Fruit fly (Drosophila melanogaster): ENCODE results near the gene pum.

pum gene

DNA sequence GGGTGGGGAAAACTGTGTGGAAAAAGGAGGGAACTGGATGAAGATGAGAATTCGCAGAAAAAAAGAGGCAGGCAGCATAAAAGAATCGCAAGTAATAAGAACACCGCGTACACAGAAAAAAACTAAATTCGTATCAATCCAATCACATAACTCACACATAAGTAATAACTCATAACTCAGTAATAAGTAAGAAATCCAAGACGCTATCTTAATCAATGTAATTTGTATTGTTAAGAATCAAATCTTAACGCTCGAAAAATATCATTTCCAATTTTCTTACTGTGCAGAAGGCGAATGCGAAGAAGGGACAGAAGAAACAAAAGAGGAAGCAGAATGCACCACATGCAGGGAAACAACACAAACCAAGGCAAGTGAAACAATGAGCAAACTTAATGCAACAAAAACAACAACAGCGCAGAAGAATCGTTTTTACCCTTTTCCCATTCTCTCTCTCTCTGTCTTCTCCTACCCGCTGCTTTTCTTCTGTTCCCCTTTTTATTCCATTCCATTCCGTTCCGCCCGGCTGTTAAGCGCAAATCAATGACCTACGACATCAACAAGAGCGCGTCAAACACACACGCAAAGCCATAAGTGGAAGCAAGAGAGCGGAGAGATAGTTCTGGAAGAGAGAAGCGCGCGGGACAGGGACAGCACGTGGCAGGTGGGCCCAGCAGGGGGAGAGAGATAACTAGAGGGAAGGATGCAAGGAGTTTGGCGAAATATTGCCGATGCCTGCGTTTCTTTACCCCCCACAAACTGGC lies 8.2 kb downstream of the pum start (continued):
- TF ChIP-seq CG4707 (GFP tag; optimal IDR thresholded peaks at IDR 0.05), result no peak
- TF ChIP-seq wor (GFP tag; IDR thresholded peaks at IDR 0.05), result 0 out of 2 replicates have a peak, but pooled peaks have one; percentile 39
- no peak for TF ChIP-seq hbn (GFP tag; IDR thresholded peaks at IDR 0.05; ENCODE audit: partially characterized antibody)
- peak; percentile 34 for TF ChIP-seq Deaf1 (tag; optimal IDR thresholded peaks at IDR 0.05)
- peak; percentile 89 for TF ChIP-seq CG17361 (GFP tag; IDR thresholded peaks at IDR 0.05)
- peak; percentile 98 for TF ChIP-seq nom (GFP tag; optimal IDR thresholded peaks at IDR 0.05)
- TF ChIP-seq CG14014 (GFP tag; IDR thresholded peaks at IDR 0.05), result no peak; the same call in 1 of the 2 replicates
- peak; percentile 80 for TF ChIP-seq CG12236 (GFP tag; optimal IDR thresholded peaks at IDR 0.05)
- peak; percentile 39; the same call in 1 of the 2 replicates for TF ChIP-seq danr (GFP tag; IDR thresholded peaks at IDR 0.05)
- TF ChIP-seq Hr39 (optimal IDR thresholded peaks at IDR 0.05), result no peak
- TF ChIP-seq CG11398 (GFP tag; optimal IDR thresholded peaks at IDR 0.05), result peak; percentile 60
- peak; percentile 65 for TF ChIP-seq CG9437 (GFP tag; optimal IDR thresholded peaks at IDR 0.05)
- TF ChIP-seq p53 (GFP tag; optimal IDR thresholded peaks at IDR 0.05), result peak; percentile 69
- peak; percentile 84 for TF ChIP-seq pum (GFP tag; optimal IDR thresholded peaks at IDR 0.05)
- peak; percentile 27 for TF ChIP-seq sug (tag; optimal IDR thresholded peaks at IDR 0.05)
- TF ChIP-seq btn (GFP tag; optimal IDR thresholded peaks at IDR 0.05), result peak; percentile 79
- peak; percentile 80 for TF ChIP-seq trem (tag; optimal IDR thresholded peaks at IDR 0.05)
- peak; percentile 71 to 88 for TF ChIP-seq Pdp1 (GFP tag; optimal IDR thresholded peaks at IDR 0.05)
- TF ChIP-seq disco-r (GFP tag; optimal IDR thresholded peaks at IDR 0.05), result no peak
- peak; percentile 63 for TF ChIP-seq jing (GFP tag; optimal IDR thresholded peaks at IDR 0.05)
- no peak for TF ChIP-seq dimm (GFP tag; IDR thresholded peaks at IDR 0.05)
- peak; percentile 62 for TF ChIP-seq org-1 (GFP tag; optimal IDR thresholded peaks at IDR 0.05)
- TF ChIP-seq Hr3 (GFP tag; optimal IDR thresholded peaks at IDR 0.05), result peak; percentile 76
- TF ChIP-seq tgo (GFP tag; IDR thresholded peaks at IDR 0.05), result peak; percentile 59
- peak in 1 of 3 experiments; percentile 90 for TF ChIP-seq lola (GFP tag; optimal IDR thresholded peaks at IDR 0.05)
- peak; percentile 39 for TF ChIP-seq odd (GFP tag; optimal IDR thresholded peaks at IDR 0.05)
- peak; percentile 61 for TF ChIP-seq B-H1 (GFP tag; IDR thresholded peaks at IDR 0.05)
- TF ChIP-seq Nf-YC (tag; optimal IDR thresholded peaks at IDR 0.05), result no peak
- peak; percentile 79 for TF ChIP-seq CG2202 (tag; optimal IDR thresholded peaks at IDR 0.05)
- no peak for TF ChIP-seq Lim3 (GFP tag; IDR thresholded peaks at IDR 0.05)
- peak; percentile 46; the same call in 1 of the 3 replicates for TF ChIP-seq z (GFP tag; IDR thresholded peaks at IDR 0.05)
- peak; percentile 85 for TF ChIP-seq CG13775 (GFP tag; optimal IDR thresholded peaks at IDR 0.05)
- TF ChIP-seq CG6272 (GFP tag; IDR thresholded peaks at IDR 0.05), result peak; percentile 25; the same call in 1 of the 2 replicates
- peak; percentile 67 for TF ChIP-seq Abd-B (GFP tag; optimal IDR thresholded peaks at IDR 0.05)
- peak; percentile 70 for TF ChIP-seq crc (GFP tag; optimal IDR thresholded peaks at IDR 0.05)
- peak; percentile 74 for TF ChIP-seq CG1602 (GFP tag; optimal IDR thresholded peaks at IDR 0.05)
- TF ChIP-seq CG12769 (tag; optimal IDR thresholded peaks at IDR 0.05), result peak; percentile 86
- no peak for TF ChIP-seq gcm2 (GFP tag; optimal IDR thresholded peaks at IDR 0.05)
- peak in 1 of 2 experiments; percentile 58 for TF ChIP-seq Eip74EF (GFP tag; optimal IDR thresholded peaks at IDR 0.05)
- peak; percentile 8 for TF ChIP-seq CG13296 (GFP tag; optimal IDR thresholded peaks at IDR 0.05)
- peak; percentile 60 for TF ChIP-seq CG1647 (GFP tag; optimal IDR thresholded peaks at IDR 0.05)
- no peak for TF ChIP-seq bigmax (GFP tag; optimal IDR thresholded peaks at IDR 0.05)
- no peak for TF ChIP-seq tna (GFP tag; IDR thresholded peaks at IDR 0.05; ENCODE audit: partially characterized antibody)
- no peak for TF ChIP-seq Adf1 (GFP tag; IDR thresholded peaks at IDR 0.05)
- no peak for TF ChIP-seq usp (GFP tag; optimal IDR thresholded peaks at IDR 0.05)
- TF ChIP-seq B-H2 (GFP tag; optimal IDR thresholded peaks at IDR 0.05), result no peak
- TF ChIP-seq Six4 (GFP tag; optimal IDR thresholded peaks at IDR 0.05), result peak; percentile 90
- TF ChIP-seq CkIIα-i1 (GFP tag; IDR thresholded peaks at IDR 0.05), result no peak
- TF ChIP-seq peb (GFP tag; IDR thresholded peaks at IDR 0.05), result peak; percentile 61
